Fruit fly (Drosophila melanogaster) whole organism: ENCODE data around the gene CG13022.

Experiments
- psq ChIP-seq: fragments of >200 bp; optimal IDR thresholded peaks from 2 replicates; lab custom pipeline; 2017
- usp ChIP-seq: fragments of >200 bp; optimal IDR thresholded peaks from 2 replicates; lab custom pipeline; 2017; ENCODE audit warnings: missing biosample characterization, missing genetic modification characterization, mixed read lengths

DNA sequence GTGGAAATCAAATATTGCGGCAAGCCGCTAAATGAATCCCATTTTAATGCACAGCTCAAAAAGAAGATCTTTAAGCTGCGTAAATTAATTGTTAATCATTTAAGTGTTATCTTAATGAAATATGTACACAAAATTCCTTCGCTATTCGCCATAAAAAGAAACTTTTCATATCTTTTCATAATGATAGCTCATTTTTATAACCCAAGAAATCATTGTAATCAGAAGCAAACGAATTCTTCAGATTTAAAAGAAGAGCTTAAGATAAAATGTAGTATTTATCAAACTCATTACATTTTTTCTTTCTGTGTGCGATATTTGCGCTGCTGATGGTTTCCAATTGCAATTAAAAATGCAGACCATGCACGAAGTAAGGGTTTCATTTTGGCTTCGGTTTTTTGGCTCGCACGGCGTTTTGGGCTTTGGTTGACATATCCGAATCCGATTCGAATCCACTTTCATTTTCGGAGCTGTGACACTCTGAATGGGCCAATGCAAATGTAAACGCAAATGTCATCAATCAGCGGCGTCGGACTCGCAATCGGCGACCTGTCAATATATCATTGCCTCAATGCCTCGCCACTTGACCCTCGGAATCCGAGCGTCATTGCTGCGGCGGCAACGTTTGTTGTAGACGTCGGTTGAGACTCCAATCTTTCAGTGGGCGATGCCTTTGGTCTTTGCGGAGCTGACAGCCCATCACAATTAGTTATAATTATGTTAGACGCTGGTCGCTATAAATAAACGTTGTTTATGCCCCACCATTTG lies 21.2 kb downstream of the CG13022 start:
- TF ChIP-seq psq (lab: Kevin White, UChicago) = no peak
- no peak for TF ChIP-seq usp (GFP tag; lab: Kevin White, UChicago)
